Worm (Caenorhabditis elegans) whole organism, mixed stage, embryonic: ENCODE measurements around the gene gmpr-1.

ENCODE experiments used
- bed-3 ChIP-seq: fragments of 200-800 bp; sonication (Bioruptor generic); optimal IDR thresholded peaks from 3 replicates; lab custom pipeline; 2018; ENCODE audit warnings: mild to moderate bottlenecking, missing genetic modification characterization, moderate library complexity, missing compliant biosample characterization
- blmp-1 ChIP-seq: fragments of 150-350 bp; optimal IDR thresholded peaks from 2 replicates; lab custom pipeline; 2014; ENCODE audit warnings: missing biosample characterization, missing genetic modification characterization
- ceh-39 ChIP-seq: fragments of 150-350 bp; optimal IDR thresholded peaks from 2 replicates; lab custom pipeline; 2014; ENCODE audit warnings: missing biosample characterization, missing genetic modification characterization
- ceh-43 ChIP-seq: fragments of 200-800 bp; sonication (Bioruptor generic); optimal IDR thresholded peaks from 2 replicates; lab custom pipeline; 2018; ENCODE audit warnings: mild to moderate bottlenecking, missing genetic modification characterization, moderate library complexity, missing compliant biosample characterization
- ceh-83 ChIP-seq: fragments of 200-800 bp; sonication (Bioruptor generic); optimal IDR thresholded peaks from 2 replicates; lab custom pipeline; 2018; ENCODE audit warnings: mild to moderate bottlenecking, missing genetic modification characterization, missing compliant biosample characterization
- ces-1 ChIP-seq: fragments of 150-350 bp; optimal IDR thresholded peaks from 2 replicates; lab custom pipeline; 2014; ENCODE audit warnings: missing biosample characterization, missing genetic modification reagents, missing genetic modification characterization
- cnd-1 ChIP-seq: fragments of 200-800 bp; sonication (Bioruptor generic); optimal IDR thresholded peaks from 2 replicates; lab custom pipeline; 2018; ENCODE audit warnings: mild to moderate bottlenecking, missing genetic modification characterization, missing compliant biosample characterization
- drap-1 ChIP-seq: fragments of 200-800 bp; sonication (Bioruptor generic); optimal IDR thresholded peaks from 3 replicates; lab custom pipeline; 2018; ENCODE audit warnings: mild to moderate bottlenecking, missing genetic modification characterization, missing compliant biosample characterization
- elt-1 ChIP-seq: sonication (generic microtip); optimal IDR thresholded peaks from 2 replicates; lab custom pipeline; 2017; ENCODE audit warnings: missing genetic modification characterization, mild to moderate bottlenecking, missing compliant biosample characterization, antibody characterized with exemption, moderate library complexity, borderline replicate concordance; ENCODE audit not compliant: insufficient read depth
- elt-3 ChIP-seq: fragments of 150-350 bp; optimal IDR thresholded peaks from 2 replicates; lab custom pipeline; 2014; ENCODE audit warnings: missing biosample characterization, missing genetic modification characterization
- flh-1 ChIP-seq: fragments of 200-800 bp; sonication (Bioruptor generic); optimal IDR thresholded peaks from 2 replicates; lab custom pipeline; 2018; ENCODE audit warnings: mild to moderate bottlenecking, missing genetic modification characterization, moderate library complexity, missing compliant biosample characterization
- ham-2 ChIP-seq: fragments of 200-800 bp; sonication (Bioruptor generic); optimal IDR thresholded peaks from 2 replicates; lab custom pipeline; 2018; ENCODE audit warnings: mild to moderate bottlenecking, missing genetic modification characterization, missing compliant biosample characterization
- hlh-1 ChIP-seq: fragments of 150-350 bp; optimal IDR thresholded peaks from 2 replicates; lab custom pipeline; 2014; ENCODE audit warnings: missing biosample characterization, missing genetic modification reagents, missing genetic modification characterization
- lin-13 ChIP-seq: fragments of 150-350 bp; optimal IDR thresholded peaks from 2 replicates; lab custom pipeline; 2014; ENCODE audit warnings: missing biosample characterization, missing genetic modification characterization
- lin-32 ChIP-seq: fragments of 200-800 bp; sonication (Bioruptor generic); optimal IDR thresholded peaks from 2 replicates; lab custom pipeline; 2018; ENCODE audit warnings: mild to moderate bottlenecking, missing genetic modification characterization, missing compliant biosample characterization
- lsy-2 ChIP-seq: fragments of 150-350 bp; optimal IDR thresholded peaks from 2 replicates; lab custom pipeline; 2014; ENCODE audit warnings: missing biosample characterization, missing genetic modification characterization
- mab-5 ChIP-seq: fragments of 150-350 bp; optimal IDR thresholded peaks from 2 replicates; lab custom pipeline; 2014; ENCODE audit warnings: missing biosample characterization, missing genetic modification characterization
- mep-1 ChIP-seq: fragments of 150-350 bp; optimal IDR thresholded peaks from 2 replicates; lab custom pipeline; 2017; ENCODE audit warnings: missing biosample characterization, missing genetic modification reagents, missing genetic modification characterization, inconsistent platforms
- mls-2 ChIP-seq: sonication (generic microtip); optimal IDR thresholded peaks from 2 replicates; lab custom pipeline; 2016; ENCODE audit warnings: mild to moderate bottlenecking, missing genetic modification characterization, moderate library complexity, missing compliant biosample characterization
- nhr-12 ChIP-seq: fragments of 150-350 bp; optimal IDR thresholded peaks from 2 replicates; lab custom pipeline; 2014; ENCODE audit warnings: missing biosample characterization, missing genetic modification characterization
- nhr-2 ChIP-seq: fragments of 150-350 bp; optimal IDR thresholded peaks from 2 replicates; lab custom pipeline; 2014; ENCODE audit warnings: missing biosample characterization, missing genetic modification characterization
- nhr-237 ChIP-seq: fragments of 150-350 bp; optimal IDR thresholded peaks from 2 replicates; lab custom pipeline; 2014; ENCODE audit warnings: missing biosample characterization, missing genetic modification characterization
- nhr-28 ChIP-seq: fragments of 150-350 bp; optimal IDR thresholded peaks from 2 replicates; lab custom pipeline; 2014; ENCODE audit warnings: missing biosample characterization, missing genetic modification characterization
- nhr-76 ChIP-seq: sonication (generic microtip); optimal IDR thresholded peaks from 2 replicates; lab custom pipeline; 2017; ENCODE audit warnings: missing biosample characterization, missing genetic modification characterization
- pha-4 ChIP-seq: fragments of 150-350 bp; optimal IDR thresholded peaks from 2 replicates; lab custom pipeline; 2018; ENCODE audit warnings: missing biosample characterization, missing genetic modification reagents, missing genetic modification characterization
- sem-2 ChIP-seq: fragments of 200-800 bp; sonication (Bioruptor generic); optimal IDR thresholded peaks from 2 replicates; lab custom pipeline; 2018; ENCODE audit warnings: mild to moderate bottlenecking, missing genetic modification characterization, missing compliant biosample characterization
- sptf-1 ChIP-seq: sonication (generic microtip); optimal IDR thresholded peaks from 2 replicates; lab custom pipeline; 2017; ENCODE audit warnings: mild to moderate bottlenecking, missing genetic modification characterization, moderate library complexity, missing compliant biosample characterization
- tbx-8 ChIP-seq: fragments of 200-800 bp; sonication (Bioruptor generic); optimal IDR thresholded peaks from 2 replicates; lab custom pipeline; 2018; ENCODE audit warnings: mild to moderate bottlenecking, missing genetic modification characterization, moderate library complexity, missing compliant biosample characterization
- unc-120 ChIP-seq: sonication (generic microtip); optimal IDR thresholded peaks from 2 replicates; lab custom pipeline; 2017; ENCODE audit warnings: missing genetic modification characterization, missing compliant biosample characterization; ENCODE audit not compliant: poor library complexity, severe bottlenecking
- unc-39 ChIP-seq: fragments of 150-350 bp; optimal IDR thresholded peaks from 2 replicates; lab custom pipeline; 2014; ENCODE audit warnings: missing biosample characterization, missing genetic modification characterization
- unc-62 ChIP-seq: fragments of 150-350 bp; optimal IDR thresholded peaks from 2 replicates; lab custom pipeline; 2014; ENCODE audit warnings: missing biosample characterization, missing genetic modification reagents, missing genetic modification characterization
- ztf-11 ChIP-seq: fragments of 150-350 bp; optimal IDR thresholded peaks from 2 replicates; lab custom pipeline; 2014; ENCODE audit warnings: missing biosample characterization, missing genetic modification characterization

gmpr-1 gene

DNA sequence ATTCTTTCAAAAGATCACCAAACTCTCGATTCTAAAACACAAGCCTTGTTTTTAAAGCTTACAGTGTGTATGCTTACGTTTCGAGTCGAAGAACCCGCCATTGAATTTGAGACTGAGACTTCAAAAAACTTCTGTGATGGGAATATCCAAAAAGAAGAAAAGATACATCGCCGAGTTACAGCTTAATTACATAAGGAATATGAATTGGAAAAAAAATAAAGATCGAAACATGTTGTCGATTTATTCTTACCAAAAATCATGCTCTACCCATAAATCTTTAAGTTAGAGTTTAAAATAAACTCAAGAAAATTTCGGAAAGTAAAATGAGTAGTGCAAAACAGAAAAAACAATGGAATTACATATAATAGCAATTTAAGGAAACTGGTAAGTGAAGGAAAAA lies 15.0 kb upstream of the gmpr-1 start, which contains the start of gene F13A2.10:
TSS of gene F13A2.10 (minus strand) at position 101 of the 400 bp plus-strand sequence.
- TF ChIP-seq pha-4 (tag; lab: Kevin White, UChicago), result no peak
- TF ChIP-seq tbx-8 (GFP tag; lab: Kevin White, UChicago), result no peak
- TF ChIP-seq elt-1 (tag; lab: Kevin White, UChicago), result no peak
- TF ChIP-seq ceh-83 (GFP tag; lab: Kevin White, UChicago), result no peak
- TF ChIP-seq ham-2 (GFP tag; lab: Kevin White, UChicago), result no peak
- no peak for TF ChIP-seq mls-2 (tag; lab: Kevin White, UChicago)
- no peak for TF ChIP-seq mep-1
- no peak for TF ChIP-seq elt-3 (tag; lab: Kevin White, UChicago)
- TF ChIP-seq sem-2 (GFP tag; lab: Kevin White, UChicago), result no peak
- TF ChIP-seq sptf-1, result no peak
- no peak for TF ChIP-seq unc-39 (tag; lab: Kevin White, UChicago)
- no peak for TF ChIP-seq ces-1 (GFP tag; lab: Kevin White, UChicago)
- TF ChIP-seq ceh-39, result no peak
- TF ChIP-seq, all 35 proteins: peak for 0

DNA sequence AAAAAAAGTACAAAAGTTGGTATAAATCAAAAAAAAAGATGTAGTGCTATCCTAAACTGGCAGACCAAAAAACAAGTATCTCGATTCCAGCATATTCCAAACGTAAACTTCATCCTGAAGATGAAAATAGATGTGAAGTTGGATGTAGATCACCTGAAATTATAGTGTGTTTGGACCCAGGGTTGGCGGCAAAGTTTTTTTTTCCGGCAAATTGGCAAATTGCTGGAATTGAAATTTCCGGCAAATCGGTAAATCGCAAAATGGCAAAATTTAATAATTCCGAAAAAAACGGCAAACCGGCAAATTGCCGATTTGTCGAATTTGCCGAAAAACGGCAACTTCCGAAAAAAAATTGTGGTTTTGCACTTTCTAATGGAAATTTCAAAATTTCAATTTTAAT lies 13.3 kb upstream of the gmpr-1 start, which contains the start of gene F13A2.2:
TSS of gene F13A2.2 (minus strand) at position 101 of the 400 bp plus-strand sequence.
- TF ChIP-seq cnd-1 (tag; lab: Kevin White, UChicago), result no peak
- no peak for TF ChIP-seq pha-4 (tag; lab: Kevin White, UChicago)
- TF ChIP-seq mls-2 (tag; lab: Kevin White, UChicago), result no peak
- no peak for TF ChIP-seq nhr-76
- no peak for TF ChIP-seq unc-120 (tag; lab: Kevin White, UChicago)
- TF ChIP-seq lin-13 (tag; lab: Kevin White, UChicago), result no peak
- TF ChIP-seq flh-1, result no peak
- no peak for TF ChIP-seq nhr-237 (tag; lab: Kevin White, UChicago)
- no peak for TF ChIP-seq mep-1
- TF ChIP-seq mab-5 (tag; lab: Kevin White, UChicago), result no peak
- no peak for TF ChIP-seq bed-3 (GFP tag; lab: Kevin White, UChicago)
- TF ChIP-seq ztf-11 (tag; lab: Kevin White, UChicago), result no peak
- no peak for TF ChIP-seq ceh-83 (GFP tag; lab: Kevin White, UChicago)
- TF ChIP-seq ces-1 (GFP tag; lab: Kevin White, UChicago), result no peak
- no peak for TF ChIP-seq elt-1 (tag; lab: Kevin White, UChicago)

DNA sequence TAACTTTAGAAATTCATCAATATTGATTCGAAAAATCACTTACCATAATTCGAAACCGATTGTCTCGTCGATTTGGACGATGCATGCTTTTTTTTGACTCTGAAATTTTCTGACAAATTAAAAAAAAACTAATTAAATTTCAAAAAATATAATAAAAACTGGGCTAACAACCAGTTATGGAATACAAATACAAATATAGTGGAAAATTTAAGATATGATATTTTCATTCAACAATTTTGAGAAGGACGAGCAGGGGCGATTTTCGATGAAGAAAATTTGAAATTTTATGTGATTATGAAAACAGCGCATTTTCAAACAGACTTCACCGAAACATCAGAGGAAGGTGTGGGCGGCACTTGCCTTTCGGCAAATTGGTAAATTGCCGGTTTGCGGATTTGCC lies 11.1 kb upstream of the gmpr-1 start, which contains the start of gene F13A2.1:
TSS of gene F13A2.1 (minus strand) at position 101 of the 400 bp plus-strand sequence.
- no peak for TF ChIP-seq ztf-11 (tag; lab: Kevin White, UChicago)
- TF ChIP-seq flh-1, result no peak
- TF ChIP-seq ham-2 (GFP tag; lab: Kevin White, UChicago), result no peak
- no peak for TF ChIP-seq ceh-43 (GFP tag; lab: Kevin White, UChicago)
- TF ChIP-seq unc-62, result no peak
- TF ChIP-seq elt-3 (tag; lab: Kevin White, UChicago), result no peak
- TF ChIP-seq ces-1 (GFP tag; lab: Kevin White, UChicago), result no peak
- no peak for TF ChIP-seq tbx-8 (GFP tag; lab: Kevin White, UChicago)
- no peak for TF ChIP-seq nhr-12
- no peak for TF ChIP-seq lin-32

ce11 chrV:4377622-4378021 lies 6.4 kb upstream of the gmpr-1 start, which contains the start of gene F32D1.8:
Gene F32D1.8 (minus strand): TSS chrV:4377722.
- no peak for TF ChIP-seq ceh-43 (GFP tag; lab: Kevin White, UChicago)
- no peak for TF ChIP-seq ztf-11 (tag; lab: Kevin White, UChicago)
- TF ChIP-seq lsy-2 (tag; lab: Kevin White, UChicago), result no peak
- TF ChIP-seq blmp-1 (tag; lab: Kevin White, UChicago), result no peak
- no peak for TF ChIP-seq drap-1 (GFP tag; lab: Kevin White, UChicago)
- no peak for TF ChIP-seq unc-62
- TF ChIP-seq mep-1, result no peak
- TF ChIP-seq flh-1, result no peak
- TF ChIP-seq nhr-28, result no peak
- TF ChIP-seq lin-32, result no peak
- TF ChIP-seq hlh-1 (tag; lab: Kevin White, UChicago), result no peak
- no peak for TF ChIP-seq nhr-2 (tag; lab: Kevin White, UChicago)
- no peak for TF ChIP-seq mls-2 (tag; lab: Kevin White, UChicago)
